Worm (Caenorhabditis elegans) whole organism, L4 larva: Measurements from ENCODE around the gene C53B7.2.

Source experiments
- F49E8.2 ChIP-seq: sonication (generic microtip); optimal IDR thresholded peaks from 2 replicates; lab custom pipeline; 2016; ENCODE audit warnings: missing compliant biosample characterization, mild to moderate bottlenecking, missing genetic modification characterization, borderline replicate concordance
- ama-1 ChIP-seq: fragments of 150-350 bp; optimal IDR thresholded peaks from 2 replicates; lab custom pipeline; 2014; ENCODE audit warnings: inconsistent platforms, mixed read lengths
- nhr-77 ChIP-seq: fragments of 150-350 bp; optimal IDR thresholded peaks from 2 replicates; lab custom pipeline; 2014; ENCODE audit warnings: missing biosample characterization, missing genetic modification characterization

DNA sequence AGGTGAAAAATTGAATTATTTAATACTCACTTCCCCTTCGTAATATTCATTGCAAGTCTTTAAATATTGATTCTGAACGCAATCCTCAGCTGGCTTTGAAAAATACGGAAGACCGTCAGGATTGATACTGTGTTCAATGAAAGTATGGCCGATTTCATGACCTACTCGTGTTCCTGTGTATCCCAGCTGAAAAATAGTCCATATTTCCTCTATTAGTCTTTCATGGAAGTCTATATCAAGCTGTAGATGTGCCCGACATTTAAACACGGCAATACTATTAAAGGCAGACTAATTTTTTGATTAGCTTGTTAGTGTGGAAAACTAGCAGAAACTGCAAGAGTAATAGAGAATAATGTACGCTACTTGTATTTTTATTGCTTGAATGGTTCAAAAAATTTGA lies 15.5 kb downstream of the C53B7.2 start:
- TF ChIP-seq F49E8.2 (no peak), nhr-77 (tag; lab: Kevin White, UChicago) (no peak), ama-1 (lab: Kevin White, UChicago) (no peak)
